Fruit fly (Drosophila melanogaster) Kc167 (cell line): ENCODE data around the gene CG1812.

Experiments used
- Sin3A ChIP-seq: fragments of >200 bp; optimal IDR thresholded peaks from 2 replicates; lab custom pipeline; 2018; ENCODE audit warnings: missing external identifiers
- h ChIP-seq: fragments of >200 bp; optimal IDR thresholded peaks from 3 replicates; lab custom pipeline; 2018; ENCODE audit warnings: missing external identifiers
- psq ChIP-seq: fragments of >200 bp; optimal IDR thresholded peaks from 2 replicates; lab custom pipeline; 2017; ENCODE audit warnings: missing external identifiers

DNA sequence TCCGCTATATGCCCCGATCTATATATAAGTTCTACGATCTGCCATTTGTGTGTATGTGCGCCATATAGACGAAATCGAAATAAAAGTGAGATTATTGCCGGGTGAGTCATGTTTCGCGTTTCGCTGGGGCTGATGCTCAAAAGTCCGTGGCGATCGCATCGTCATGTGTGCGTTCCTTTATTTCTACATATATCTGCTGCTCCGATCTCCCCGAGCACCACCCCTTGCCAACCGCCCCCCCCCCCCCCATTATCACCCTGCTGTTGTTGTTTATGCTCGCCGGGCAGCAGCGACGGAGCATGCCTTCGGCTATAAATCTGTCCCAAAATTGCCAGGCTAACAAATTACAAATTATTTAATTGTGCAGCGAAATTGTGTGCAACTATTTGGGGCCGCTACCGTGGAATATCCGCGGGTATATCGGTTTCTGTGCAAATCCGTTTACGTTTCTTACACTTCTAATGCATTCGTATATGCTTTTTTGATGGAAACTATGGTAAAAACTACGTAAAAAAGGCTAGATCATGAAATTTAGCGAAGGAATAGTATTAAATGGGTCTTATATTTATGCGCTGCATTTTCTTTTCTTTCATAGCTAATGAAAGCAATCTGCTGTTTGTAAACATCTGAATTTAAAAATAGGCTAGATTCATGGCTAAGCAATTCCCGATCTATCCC is 8.5 kb downstream of the CG1812 start:
- no peak for TF ChIP-seq psq (lab: Kevin White, UChicago)
- TF ChIP-seq h (lab: Kevin White, UChicago) = no peak
- no peak for TF ChIP-seq Sin3A (lab: Kevin White, UChicago)
